Fruit fly (Drosophila melanogaster): ENCODE results near the gene CG42819.

dm6 chr2L:8432130-8432529 is 43.0 kb upstream of the CG42819 start:
- TF ChIP-seq gl (tag; optimal IDR thresholded peaks at IDR 0.05) (no peak), EcR (GFP tag; optimal IDR thresholded peaks at IDR 0.05) (no peak), rn (GFP tag; IDR thresholded peaks at IDR 0.05) (no peak)
